Worm (Caenorhabditis elegans) whole organism, late embryonic: ENCODE measurements around the gene F28E10.1.

Source experiments
- K09A11.1 ChIP-seq: sonication (generic microtip); optimal IDR thresholded peaks from 2 replicates; lab custom pipeline; 2017; ENCODE audit warnings: antibody characterized with exemption, mild to moderate bottlenecking, missing genetic modification characterization, missing compliant biosample characterization; ENCODE audit not compliant: insufficient read depth
- ets-4 ChIP-seq: sonication (generic microtip); optimal IDR thresholded peaks from 2 replicates; lab custom pipeline; 2016; ENCODE audit warnings: missing genetic modification characterization, missing compliant biosample characterization
- hlh-8 ChIP-seq: sonication (generic microtip); optimal IDR thresholded peaks from 2 replicates; lab custom pipeline; 2016; ENCODE audit warnings: missing genotype, missing genetic modification characterization, missing compliant biosample characterization
- odd-2 ChIP-seq: sonication (generic microtip); optimal IDR thresholded peaks from 2 replicates; lab custom pipeline; 2017; ENCODE audit warnings: antibody characterized with exemption, mild to moderate bottlenecking, missing genetic modification characterization, missing compliant biosample characterization
- ref-2 ChIP-seq: sonication (generic microtip); optimal IDR thresholded peaks from 2 replicates; lab custom pipeline; 2016; ENCODE audit warnings: missing genetic modification characterization, missing compliant biosample characterization

- TF ChIP-seq odd-2 (tag; lab: Kevin White, UChicago) (no peak), hlh-8 (no peak), ref-2 (no peak), K09A11.1 (tag; lab: Kevin White, UChicago) (no peak), ets-4 (tag; lab: Kevin White, UChicago) (no peak)
Observed at ce11 chrIV:4533025-4533424, 35.6 kb upstream of the F28E10.1 start, which contains the start of gene ZK185.4.
